Fruit fly (Drosophila melanogaster): ENCODE data around the gene TotE.

Gene TotE

DNA sequence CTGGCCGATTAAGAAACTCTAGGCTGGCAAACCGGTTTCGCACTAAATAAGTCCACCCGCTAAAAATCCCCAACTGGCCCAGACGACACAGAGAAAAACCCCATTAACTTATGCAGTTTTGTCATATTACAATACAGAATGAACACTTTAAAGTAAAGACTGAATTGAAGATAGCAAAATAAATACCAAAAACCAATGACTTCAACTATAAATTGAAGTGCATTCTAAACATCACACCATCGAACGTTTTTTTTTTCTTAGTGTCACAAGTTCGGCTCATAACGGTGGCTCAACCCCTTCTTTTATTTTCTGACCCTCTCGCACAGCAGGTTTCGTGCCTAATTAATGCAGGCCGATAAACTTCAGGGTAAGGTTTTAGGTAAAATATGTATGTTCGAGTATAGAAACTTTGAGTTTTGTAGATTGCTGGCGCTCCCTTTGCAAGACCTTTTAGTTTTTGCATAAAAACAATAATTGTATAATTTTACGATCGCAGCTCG is 28.1 kb upstream of the TotE start (continued):
- TF ChIP-seq Mad (GFP tag; optimal IDR thresholded peaks at IDR 0.05) (peak; percentile 78), CG15269 (tag; optimal IDR thresholded peaks at IDR 0.05) (peak; percentile 89), CG12391 (tag; optimal IDR thresholded peaks at IDR 0.05) (peak; percentile 86), cad (GFP tag; optimal IDR thresholded peaks at IDR 0.05) (no peak), Hmx (GFP tag; optimal IDR thresholded peaks at IDR 0.05) (peak; percentile 35), eyg (GFP tag; optimal IDR thresholded peaks at IDR 0.05) (no peak), mirr (GFP tag; optimal IDR thresholded peaks at IDR 0.05) (no peak), Max (GFP tag; optimal IDR thresholded peaks at IDR 0.05) (no peak), CG12769 (tag; optimal IDR thresholded peaks at IDR 0.05) (peak; percentile 92), twi (tag; optimal IDR thresholded peaks at IDR 0.05) (peak; percentile 28), unpg (GFP tag; optimal IDR thresholded peaks at IDR 0.05) (peak; percentile 82), Lpt (GFP tag; optimal IDR thresholded peaks at IDR 0.05) (no peak), zen (tag; optimal IDR thresholded peaks at IDR 0.05) (peak; percentile 56), CG31441 (GFP tag; IDR thresholded peaks at IDR 0.05) (peak; percentile 71), CG8281 (tag; optimal IDR thresholded peaks at IDR 0.05) (peak; percentile 38), Jarid2 (GFP tag; optimal IDR thresholded peaks at IDR 0.05) (peak; percentile 46), CG4424 (GFP tag; optimal IDR thresholded peaks at IDR 0.05) (peak; percentile 87), ind (GFP tag; optimal IDR thresholded peaks at IDR 0.05) (peak; percentile 85), otp (GFP tag; IDR thresholded peaks at IDR 0.05) (peak; percentile 92), Fer1 (GFP tag; optimal IDR thresholded peaks at IDR 0.05) (peak; percentile 83), lov (optimal IDR thresholded peaks at IDR 0.05) (no peak), lov (GFP tag; IDR thresholded peaks at IDR 0.05) (peak; percentile 83), CG12299 (tag; optimal IDR thresholded peaks at IDR 0.05) (peak; percentile 70), Awh (GFP tag; IDR thresholded peaks at IDR 0.05) (peak; percentile 90), CG2889 (GFP tag; IDR thresholded peaks at IDR 0.05) (peak; percentile 87), Pdp1 (GFP tag; optimal IDR thresholded peaks at IDR 0.05) (peak; percentile 59 to 71), seq (GFP tag; IDR thresholded peaks at IDR 0.05) (peak; percentile 91), zf30C (GFP tag; optimal IDR thresholded peaks at IDR 0.05) (peak; percentile 28), hbn (GFP tag; IDR thresholded peaks at IDR 0.05; ENCODE audit: partially characterized antibody) (no peak), esg (GFP tag; conservative IDR thresholded peaks at IDR 0.05) (peak; percentile 88), CG2678 (tag; optimal IDR thresholded peaks at IDR 0.05) (peak; percentile 89), CG6683 (GFP tag; optimal IDR thresholded peaks at IDR 0.05) (peak; percentile 33), H2.0 (GFP tag; IDR thresholded peaks at IDR 0.05) (peak; percentile 91), bowl (GFP tag; IDR thresholded peaks at IDR 0.05) (peak; percentile 70), CG13894 (tag; optimal IDR thresholded peaks at IDR 0.05) (peak; percentile 56), CG3995 (GFP tag; optimal IDR thresholded peaks at IDR 0.05) (peak; percentile 58), CG8478 (optimal IDR thresholded peaks at IDR 0.05) (no peak), CG4404 (GFP tag; IDR thresholded peaks at IDR 0.05) (peak; percentile 73), Oli (tag; optimal IDR thresholded peaks at IDR 0.05) (peak; percentile 85), CG30020 (tag; optimal IDR thresholded peaks at IDR 0.05) (peak; percentile 17), Meics (GFP tag; optimal IDR thresholded peaks at IDR 0.05) (peak; percentile 86), gcm2 (GFP tag; optimal IDR thresholded peaks at IDR 0.05) (peak; percentile 80), ci (GFP tag; IDR thresholded peaks at IDR 0.05) (peak; percentile 93), CG4328 (GFP tag; optimal IDR thresholded peaks at IDR 0.05) (no peak), Doc2 (GFP tag; IDR thresholded peaks at IDR 0.05) (peak; percentile 50; the same call in 1 of the 2 replicates), jing (GFP tag; optimal IDR thresholded peaks at IDR 0.05) (peak; percentile 72), zfh1 (GFP tag; IDR thresholded peaks at IDR 0.05) (peak; percentile 93), CG12104 (GFP tag; optimal IDR thresholded peaks at IDR 0.05) (no peak), CkIIα-i1 (GFP tag; IDR thresholded peaks at IDR 0.05) (no peak), bsh (GFP tag; optimal IDR thresholded peaks at IDR 0.05) (peak; percentile 52 to 87), gcm (GFP tag; optimal IDR thresholded peaks at IDR 0.05) (peak; percentile 59)

All from whole organism, embryonic.